Worm (Caenorhabditis elegans): ENCODE results near the gene srx-51.

DNA sequence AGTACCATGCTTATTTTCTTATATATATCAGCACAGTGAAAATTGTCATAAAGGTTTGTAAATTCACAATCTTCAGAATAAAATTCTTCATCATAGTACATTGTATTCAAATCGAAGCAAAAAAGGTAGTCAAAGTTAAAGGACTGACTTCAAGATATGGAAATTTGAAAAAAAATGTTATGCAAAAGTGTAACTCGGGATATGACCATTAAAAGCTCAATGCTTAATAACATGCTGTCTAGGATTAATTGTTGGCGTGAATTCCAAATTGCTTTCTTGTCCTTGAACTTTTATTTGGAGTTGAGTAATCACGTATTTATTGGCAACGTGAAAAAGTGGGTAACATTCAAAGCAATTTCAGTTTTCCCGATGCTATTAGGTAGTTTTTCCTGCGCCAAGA is 6.9 kb upstream of the srx-51 start, which contains the start of gene srw-16:
- TF ChIP-seq flt-1 (GFP tag; IDR thresholded peaks at IDR 0.05) (no peak), ref-1 (GFP tag; conservative IDR thresholded peaks at IDR 0.05) (no peak)

All from whole organism, midembryonic.